Worm (Caenorhabditis elegans) whole organism, mixed stage, embryonic: ENCODE measurements around the gene ogr-2.

Experiments used
- M03D4.4 ChIP-seq: sonication (generic microtip); optimal IDR thresholded peaks from 2 replicates; lab custom pipeline; 2017; ENCODE audit warnings: mild to moderate bottlenecking, missing genetic modification characterization, missing compliant biosample characterization
- bed-3 ChIP-seq: fragments of 200-800 bp; sonication (Bioruptor generic); optimal IDR thresholded peaks from 3 replicates; lab custom pipeline; 2018; ENCODE audit warnings: mild to moderate bottlenecking, missing genetic modification characterization, moderate library complexity, missing compliant biosample characterization
- blmp-1 ChIP-seq: fragments of 150-350 bp; optimal IDR thresholded peaks from 2 replicates; lab custom pipeline; 2014; ENCODE audit warnings: missing biosample characterization, missing genetic modification characterization
- ceh-39 ChIP-seq: fragments of 150-350 bp; optimal IDR thresholded peaks from 2 replicates; lab custom pipeline; 2014; ENCODE audit warnings: missing biosample characterization, missing genetic modification characterization
- ceh-43 ChIP-seq: fragments of 200-800 bp; sonication (Bioruptor generic); optimal IDR thresholded peaks from 2 replicates; lab custom pipeline; 2018; ENCODE audit warnings: mild to moderate bottlenecking, missing genetic modification characterization, moderate library complexity, missing compliant biosample characterization
- ceh-83 ChIP-seq: fragments of 200-800 bp; sonication (Bioruptor generic); optimal IDR thresholded peaks from 2 replicates; lab custom pipeline; 2018; ENCODE audit warnings: mild to moderate bottlenecking, missing genetic modification characterization, missing compliant biosample characterization
- ces-1 ChIP-seq: fragments of 150-350 bp; optimal IDR thresholded peaks from 2 replicates; lab custom pipeline; 2014; ENCODE audit warnings: missing biosample characterization, missing genetic modification reagents, missing genetic modification characterization
- cnd-1 ChIP-seq: fragments of 200-800 bp; sonication (Bioruptor generic); optimal IDR thresholded peaks from 2 replicates; lab custom pipeline; 2018; ENCODE audit warnings: mild to moderate bottlenecking, missing genetic modification characterization, missing compliant biosample characterization
- drap-1 ChIP-seq: fragments of 200-800 bp; sonication (Bioruptor generic); optimal IDR thresholded peaks from 3 replicates; lab custom pipeline; 2018; ENCODE audit warnings: mild to moderate bottlenecking, missing genetic modification characterization, missing compliant biosample characterization
- elt-1 ChIP-seq: sonication (generic microtip); optimal IDR thresholded peaks from 2 replicates; lab custom pipeline; 2017; ENCODE audit warnings: missing genetic modification characterization, mild to moderate bottlenecking, missing compliant biosample characterization, antibody characterized with exemption, moderate library complexity, borderline replicate concordance; ENCODE audit not compliant: insufficient read depth
- elt-3 ChIP-seq: fragments of 150-350 bp; optimal IDR thresholded peaks from 2 replicates; lab custom pipeline; 2014; ENCODE audit warnings: missing biosample characterization, missing genetic modification characterization
- flh-1 ChIP-seq: fragments of 200-800 bp; sonication (Bioruptor generic); optimal IDR thresholded peaks from 2 replicates; lab custom pipeline; 2018; ENCODE audit warnings: mild to moderate bottlenecking, missing genetic modification characterization, moderate library complexity, missing compliant biosample characterization
- ham-2 ChIP-seq: fragments of 200-800 bp; sonication (Bioruptor generic); optimal IDR thresholded peaks from 2 replicates; lab custom pipeline; 2018; ENCODE audit warnings: mild to moderate bottlenecking, missing genetic modification characterization, missing compliant biosample characterization
- hlh-1 ChIP-seq: fragments of 150-350 bp; optimal IDR thresholded peaks from 2 replicates; lab custom pipeline; 2014; ENCODE audit warnings: missing biosample characterization, missing genetic modification reagents, missing genetic modification characterization
- lin-13 ChIP-seq: fragments of 150-350 bp; optimal IDR thresholded peaks from 2 replicates; lab custom pipeline; 2014; ENCODE audit warnings: missing biosample characterization, missing genetic modification characterization
- lin-32 ChIP-seq: fragments of 200-800 bp; sonication (Bioruptor generic); optimal IDR thresholded peaks from 2 replicates; lab custom pipeline; 2018; ENCODE audit warnings: mild to moderate bottlenecking, missing genetic modification characterization, missing compliant biosample characterization
- lsy-2 ChIP-seq: fragments of 150-350 bp; optimal IDR thresholded peaks from 2 replicates; lab custom pipeline; 2014; ENCODE audit warnings: missing biosample characterization, missing genetic modification characterization
- mab-5 ChIP-seq: fragments of 150-350 bp; optimal IDR thresholded peaks from 2 replicates; lab custom pipeline; 2014; ENCODE audit warnings: missing biosample characterization, missing genetic modification characterization
- mep-1 ChIP-seq: fragments of 150-350 bp; optimal IDR thresholded peaks from 2 replicates; lab custom pipeline; 2017; ENCODE audit warnings: missing biosample characterization, missing genetic modification reagents, missing genetic modification characterization, inconsistent platforms
- mls-2 ChIP-seq: sonication (generic microtip); optimal IDR thresholded peaks from 2 replicates; lab custom pipeline; 2016; ENCODE audit warnings: mild to moderate bottlenecking, missing genetic modification characterization, moderate library complexity, missing compliant biosample characterization
- nhr-12 ChIP-seq: fragments of 150-350 bp; optimal IDR thresholded peaks from 2 replicates; lab custom pipeline; 2014; ENCODE audit warnings: missing biosample characterization, missing genetic modification characterization
- nhr-2 ChIP-seq: fragments of 150-350 bp; optimal IDR thresholded peaks from 2 replicates; lab custom pipeline; 2014; ENCODE audit warnings: missing biosample characterization, missing genetic modification characterization
- nhr-237 ChIP-seq: fragments of 150-350 bp; optimal IDR thresholded peaks from 2 replicates; lab custom pipeline; 2014; ENCODE audit warnings: missing biosample characterization, missing genetic modification characterization
- nhr-28 ChIP-seq: fragments of 150-350 bp; optimal IDR thresholded peaks from 2 replicates; lab custom pipeline; 2014; ENCODE audit warnings: missing biosample characterization, missing genetic modification characterization
- nhr-76 ChIP-seq: sonication (generic microtip); optimal IDR thresholded peaks from 2 replicates; lab custom pipeline; 2017; ENCODE audit warnings: missing biosample characterization, missing genetic modification characterization
- pha-4 ChIP-seq: fragments of 150-350 bp; optimal IDR thresholded peaks from 2 replicates; lab custom pipeline; 2018; ENCODE audit warnings: missing biosample characterization, missing genetic modification reagents, missing genetic modification characterization
- sem-2 ChIP-seq: fragments of 200-800 bp; sonication (Bioruptor generic); optimal IDR thresholded peaks from 2 replicates; lab custom pipeline; 2018; ENCODE audit warnings: mild to moderate bottlenecking, missing genetic modification characterization, missing compliant biosample characterization
- snpc-4 ChIP-seq: fragments of 150-350 bp; optimal IDR thresholded peaks from 2 replicates; lab custom pipeline; 2014; ENCODE audit warnings: missing biosample characterization, missing genetic modification characterization
- sptf-1 ChIP-seq: sonication (generic microtip); optimal IDR thresholded peaks from 2 replicates; lab custom pipeline; 2017; ENCODE audit warnings: mild to moderate bottlenecking, missing genetic modification characterization, moderate library complexity, missing compliant biosample characterization
- tbx-8 ChIP-seq: fragments of 200-800 bp; sonication (Bioruptor generic); optimal IDR thresholded peaks from 2 replicates; lab custom pipeline; 2018; ENCODE audit warnings: mild to moderate bottlenecking, missing genetic modification characterization, moderate library complexity, missing compliant biosample characterization
- unc-120 ChIP-seq: sonication (generic microtip); optimal IDR thresholded peaks from 2 replicates; lab custom pipeline; 2017; ENCODE audit warnings: missing genetic modification characterization, missing compliant biosample characterization; ENCODE audit not compliant: poor library complexity, severe bottlenecking
- unc-39 ChIP-seq: fragments of 150-350 bp; optimal IDR thresholded peaks from 2 replicates; lab custom pipeline; 2014; ENCODE audit warnings: missing biosample characterization, missing genetic modification characterization
- unc-62 ChIP-seq: fragments of 150-350 bp; optimal IDR thresholded peaks from 2 replicates; lab custom pipeline; 2014; ENCODE audit warnings: missing biosample characterization, missing genetic modification reagents, missing genetic modification characterization
- zip-8 ChIP-seq: fragments of 150-350 bp; optimal IDR thresholded peaks from 2 replicates; lab custom pipeline; 2014; ENCODE audit warnings: missing biosample characterization, missing genetic modification characterization
- ztf-11 ChIP-seq: fragments of 150-350 bp; optimal IDR thresholded peaks from 2 replicates; lab custom pipeline; 2014; ENCODE audit warnings: missing biosample characterization, missing genetic modification characterization

Gene ogr-2

ce11 chrII:10045670-10046069 is 4.7 kb downstream of the ogr-2 start:
- TF ChIP-seq nhr-76 (tag; lab: Kevin White, UChicago) (no peak), unc-62 (GFP tag; lab: Kevin White, UChicago) (no peak), blmp-1 (tag; lab: Kevin White, UChicago) (peak; percentile 80), elt-3 (tag; lab: Kevin White, UChicago) (peak; percentile 42), M03D4.4 (tag; lab: Kevin White, UChicago) (no peak), zip-8 (tag; lab: Kevin White, UChicago) (no peak)

ce11 chrII:10048568-10048967 is 7.6 kb downstream of the ogr-2 start, which contains the start of gene flp-4:
flp-4 (plus strand) TSS chrII:10048868.
- no peak for TF ChIP-seq lin-13 (tag; lab: Kevin White, UChicago)
- no peak for TF ChIP-seq lin-32 (GFP tag; lab: Kevin White, UChicago)

- TF ChIP-seq unc-120 (tag; lab: Kevin White, UChicago) (no peak), ceh-43 (no peak), sem-2 (GFP tag; lab: Kevin White, UChicago) (no peak), tbx-8 (GFP tag; lab: Kevin White, UChicago) (no peak), snpc-4 (tag; lab: Kevin White, UChicago) (no peak), sptf-1 (tag; lab: Kevin White, UChicago) (no peak), mls-2 (tag; lab: Kevin White, UChicago) (no peak), ceh-83 (GFP tag; lab: Kevin White, UChicago) (no peak), nhr-237 (no peak), ham-2 (GFP tag; lab: Kevin White, UChicago) (no peak), ces-1 (GFP tag; lab: Kevin White, UChicago) (no peak)
Observed at ce11 chrII:10051485-10051884, 10.6 kb downstream of the ogr-2 start.

- TF ChIP-seq mab-5 (tag; lab: Kevin White, UChicago): no peak
- no peak for TF ChIP-seq mls-2 (tag; lab: Kevin White, UChicago)
Observed at ce11 chrII:10056545-10057038, 15.7 kb downstream of the ogr-2 start, which contains the start of gene C18D1.2. C18D1.2 (plus strand) TSS chrII:10056988.

ce11 chrII:10060508-10060907 is 19.6 kb downstream of the ogr-2 start, which contains the start of gene stg-1:
stg-1 (minus strand) TSS chrII:10060660.
- TF ChIP-seq ces-1 (GFP tag; lab: Kevin White, UChicago): peak; percentile 66
- no peak for TF ChIP-seq lin-32 (GFP tag; lab: Kevin White, UChicago)

ce11 chrII:10065472-10065871 is 24.5 kb downstream of the ogr-2 start:
- TF ChIP-seq drap-1 (GFP tag; lab: Kevin White, UChicago): peak; percentile 38
- TF ChIP-seq ceh-83 (GFP tag; lab: Kevin White, UChicago): no peak
- no peak for TF ChIP-seq zip-8 (tag; lab: Kevin White, UChicago)
- no peak for TF ChIP-seq ztf-11 (tag; lab: Kevin White, UChicago)
- TF ChIP-seq lin-32 (GFP tag; lab: Kevin White, UChicago): no peak
- no peak for TF ChIP-seq bed-3 (GFP tag; lab: Kevin White, UChicago)
- no peak for TF ChIP-seq ceh-39 (tag; lab: Kevin White, UChicago)
- no peak for TF ChIP-seq blmp-1 (tag; lab: Kevin White, UChicago)
- TF ChIP-seq unc-62 (GFP tag; lab: Kevin White, UChicago): no peak
- no peak for TF ChIP-seq mab-5 (tag; lab: Kevin White, UChicago)
- TF ChIP-seq ces-1 (GFP tag; lab: Kevin White, UChicago): peak; percentile 82
- no peak for TF ChIP-seq lin-13 (tag; lab: Kevin White, UChicago)
- no peak for TF ChIP-seq lsy-2 (tag; lab: Kevin White, UChicago)
- TF ChIP-seq pha-4 (tag; lab: Kevin White, UChicago): no peak
- TF ChIP-seq flh-1 (GFP tag; lab: Kevin White, UChicago): no peak
- TF ChIP-seq mls-2 (tag; lab: Kevin White, UChicago): peak; percentile 83
- TF ChIP-seq mep-1 (tag; lab: Kevin White, UChicago): no peak
- TF ChIP-seq nhr-28 (tag; lab: Kevin White, UChicago): no peak
- no peak for TF ChIP-seq nhr-237
- TF ChIP-seq sem-2 (GFP tag; lab: Kevin White, UChicago): no peak
- no peak for TF ChIP-seq nhr-76 (tag; lab: Kevin White, UChicago)
- no peak for TF ChIP-seq ceh-43
- TF ChIP-seq cnd-1 (tag; lab: Kevin White, UChicago): peak; percentile 84
- TF ChIP-seq nhr-2: peak; percentile 20
- TF ChIP-seq elt-3 (tag; lab: Kevin White, UChicago): no peak
- TF ChIP-seq nhr-12: no peak
- no peak for TF ChIP-seq unc-39 (tag; lab: Kevin White, UChicago)
- TF ChIP-seq unc-120 (tag; lab: Kevin White, UChicago): peak; percentile 39
- TF ChIP-seq elt-1 (tag; lab: Kevin White, UChicago): no peak
- no peak for TF ChIP-seq tbx-8 (GFP tag; lab: Kevin White, UChicago)
- TF ChIP-seq M03D4.4 (tag; lab: Kevin White, UChicago): peak; percentile 24
- TF ChIP-seq ham-2 (GFP tag; lab: Kevin White, UChicago): peak; percentile 28
- TF ChIP-seq hlh-1 (tag; lab: Kevin White, UChicago): no peak
- TF ChIP-seq snpc-4 (tag; lab: Kevin White, UChicago): no peak
- peak; percentile 68 for TF ChIP-seq sptf-1 (tag; lab: Kevin White, UChicago)
